Worm (Caenorhabditis elegans) whole organism, L4 larva: Measurements from ENCODE around the gene lgc-8.
A peak's percentile ranks its signal among the peaks of the same experiment; 100 is the strongest.

Experiments
- D1046.2 ChIP-seq: fragments of 200-800 bp; sonication (Bioruptor generic); IDR thresholded peaks from 2 replicates; pipeline ENCODE4 v1.3.6; 2022; ENCODE audit warnings: missing genetic modification characterization, missing compliant biosample characterization
- F26F4.8 ChIP-seq: fragments of 200-800 bp; sonication (Bioruptor generic); conservative IDR thresholded peaks from 2 replicates; pipeline ENCODE4 v1.3.6; 2022; ENCODE audit warnings: missing genetic modification characterization, missing compliant biosample characterization
- T20F7.1 ChIP-seq: fragments of 200-800 bp; sonication (Bioruptor generic); optimal IDR thresholded peaks from 2 replicates; lab custom pipeline; 2018; ENCODE audit warnings: mild to moderate bottlenecking, missing genetic modification characterization, missing compliant biosample characterization
- T26A8.4 ChIP-seq: fragments of 200-800 bp; sonication (Bioruptor generic); IDR thresholded peaks from 2 replicates; pipeline ENCODE4 v1.3.6; 2022; ENCODE audit warnings: missing genetic modification characterization, missing compliant biosample characterization
- Y105C5A.15 ChIP-seq: fragments of 200-800 bp; sonication (Bioruptor generic); IDR thresholded peaks from 2 replicates; pipeline ENCODE4 v1.3.6; 2022; ENCODE audit warnings: missing genetic modification characterization, missing compliant biosample characterization
- aha-1 ChIP-seq: fragments of 150-350 bp; peaks from one replicate; lab custom pipeline; 2014; ENCODE audit warnings: missing biosample characterization, missing genetic modification characterization
- aly-2 ChIP-seq: sonication (generic microtip); optimal IDR thresholded peaks from 2 replicates; lab custom pipeline; 2018; ENCODE audit warnings: missing biosample characterization, missing genetic modification characterization
- ctbp-1 ChIP-seq: fragments of 200-800 bp; sonication (Bioruptor generic); IDR thresholded peaks from 2 replicates; pipeline ENCODE4 v1.3.6; 2022; ENCODE audit warnings: missing genetic modification reagents, missing genetic modification characterization, missing compliant biosample characterization
- daf-16 ChIP-seq, 3 experiments: sonication (generic microtip); optimal IDR thresholded peaks; 2 replicates each; lab custom pipeline; 2016 to 2017; ENCODE audit warnings: missing genetic modification characterization in 3 of 3, missing genetic modification reagents in 3 of 3, mild to moderate bottlenecking in 2 of 3, missing compliant biosample characterization in 2 of 3, missing biosample characterization in 1 of 3, moderate library complexity in 1 of 3
- dmd-6 ChIP-seq: fragments of 200-800 bp; sonication (Bioruptor generic); IDR thresholded peaks from 2 replicates; pipeline ENCODE4 v1.3.6; 2022; ENCODE audit warnings: missing genetic modification reagents, missing genetic modification characterization, missing compliant biosample characterization
- dmd-8 ChIP-seq: fragments of 200-800 bp; sonication (Bioruptor generic); IDR thresholded peaks from 2 replicates; pipeline ENCODE4 v1.3.6; 2022; ENCODE audit warnings: missing genetic modification characterization, missing compliant biosample characterization
- dpl-1 ChIP-seq: fragments of 150-350 bp; optimal IDR thresholded peaks from 2 replicates; lab custom pipeline; 2014; ENCODE audit warnings: missing biosample characterization, missing genetic modification reagents, missing genetic modification characterization
- gei-8 ChIP-seq: fragments of 200-800 bp; sonication (Bioruptor generic); optimal IDR thresholded peaks from 2 replicates; lab custom pipeline; 2018; ENCODE audit warnings: mild to moderate bottlenecking, missing genetic modification characterization, missing compliant biosample characterization
- hlh-30 ChIP-seq: sonication (generic microtip); optimal IDR thresholded peaks from 2 replicates; lab custom pipeline; 2017; ENCODE audit warnings: antibody characterized with exemption, mild to moderate bottlenecking, missing genetic modification characterization, missing compliant biosample characterization; ENCODE audit not compliant: insufficient read depth
- hmg-1.1 ChIP-seq: fragments of 200-800 bp; sonication (Bioruptor generic); IDR thresholded peaks from 2 replicates; pipeline ENCODE4 v1.3.6; 2022; ENCODE audit warnings: missing genetic modification reagents, missing genetic modification characterization, missing compliant biosample characterization
- lin-13 ChIP-seq: fragments of 150-350 bp; optimal IDR thresholded peaks from 2 replicates; lab custom pipeline; 2014; ENCODE audit warnings: missing biosample characterization, missing genetic modification reagents, missing genetic modification characterization
- lin-15B ChIP-seq: fragments of 150-350 bp; sonication (generic microtip); optimal IDR thresholded peaks from 3 replicates; lab custom pipeline; 2014; ENCODE audit warnings: missing biosample characterization, missing genetic modification characterization
- lin-29 ChIP-seq: fragments of 200-800 bp; sonication (Bioruptor generic); IDR thresholded peaks from 2 replicates; pipeline ENCODE4 v1.3.6; 2022; ENCODE audit warnings: missing genetic modification reagents, missing genetic modification characterization, missing compliant biosample characterization
- lin-38 ChIP-seq: fragments of 200-800 bp; sonication (Bioruptor generic); IDR thresholded peaks from 2 replicates; pipeline ENCODE4 v1.3.6; 2022; ENCODE audit warnings: missing genetic modification reagents, missing genetic modification characterization, missing compliant biosample characterization
- mxl-2 ChIP-seq: fragments of 200-800 bp; sonication (Bioruptor generic); conservative IDR thresholded peaks from 2 replicates; pipeline ENCODE4 v1.3.6; 2022; ENCODE audit warnings: missing genetic modification reagents, missing genetic modification characterization, missing compliant biosample characterization
- nhr-10 ChIP-seq: fragments of 150-350 bp; optimal IDR thresholded peaks from 2 replicates; lab custom pipeline; 2014; ENCODE audit warnings: missing biosample characterization, missing genetic modification characterization
- nhr-11 ChIP-seq: fragments of 150-350 bp; optimal IDR thresholded peaks from 2 replicates; lab custom pipeline; 2014; ENCODE audit warnings: missing biosample characterization, missing genetic modification characterization
- nhr-41 ChIP-seq: fragments of 200-800 bp; sonication (Bioruptor generic); IDR thresholded peaks from 2 replicates; pipeline ENCODE4 v1.3.6; 2022; ENCODE audit warnings: missing genetic modification reagents, missing genetic modification characterization, missing compliant biosample characterization
- nhr-48 ChIP-seq: sonication (generic microtip); optimal IDR thresholded peaks from 2 replicates; lab custom pipeline; 2016; ENCODE audit warnings: mild to moderate bottlenecking, missing genetic modification characterization, missing compliant biosample characterization
- nhr-77 ChIP-seq: fragments of 150-350 bp; optimal IDR thresholded peaks from 2 replicates; lab custom pipeline; 2014; ENCODE audit warnings: missing biosample characterization, missing genetic modification characterization
- skn-1 ChIP-seq: fragments of 150-350 bp; optimal IDR thresholded peaks from 2 replicates; lab custom pipeline; 2014; ENCODE audit warnings: missing biosample characterization, missing genetic modification characterization
- snpc-1.2 ChIP-seq: fragments of 200-800 bp; sonication (Bioruptor generic); IDR thresholded peaks from 2 replicates; pipeline ENCODE4 v1.3.6; 2022; ENCODE audit warnings: missing genetic modification reagents, missing genetic modification characterization, missing compliant biosample characterization
- unc-130 ChIP-seq: sonication (generic microtip); optimal IDR thresholded peaks from 2 replicates; lab custom pipeline; 2016; ENCODE audit warnings: missing genetic modification reagents, missing genetic modification characterization, missing compliant biosample characterization
- unc-39 ChIP-seq: sonication (generic microtip); optimal IDR thresholded peaks from 2 replicates; lab custom pipeline; 2017; ENCODE audit warnings: missing biosample characterization, missing genetic modification characterization

Gene lgc-8

DNA sequence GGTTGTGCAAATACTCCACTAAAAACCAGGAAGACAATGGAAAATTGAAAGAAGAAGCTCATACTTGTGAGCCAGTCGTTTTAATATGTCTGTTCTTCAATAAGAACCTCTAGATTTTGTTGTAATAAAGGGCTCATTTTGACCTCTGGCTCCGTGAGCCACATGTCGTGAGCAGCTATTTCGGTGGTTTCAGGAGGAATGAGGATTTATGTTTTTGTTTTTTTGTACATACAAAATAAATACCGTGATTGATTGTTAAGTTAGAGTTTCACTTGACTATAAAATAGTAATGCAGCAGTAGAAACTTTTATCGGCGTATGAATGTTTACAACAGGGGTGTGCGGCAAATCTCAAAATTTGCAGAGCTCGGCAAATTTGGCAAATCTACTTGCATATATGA, 11.4 kb upstream of the lgc-8 start, which contains the start of gene Y57G11C.40:
Gene Y57G11C.40 (minus strand): TSS at position 101 of the 400 bp plus-strand sequence.
- TF ChIP-seq aha-1 (tag; lab: Kevin White, UChicago), result peak; percentile 37
- TF ChIP-seq skn-1 (tag; lab: Kevin White, UChicago), result no peak

DNA sequence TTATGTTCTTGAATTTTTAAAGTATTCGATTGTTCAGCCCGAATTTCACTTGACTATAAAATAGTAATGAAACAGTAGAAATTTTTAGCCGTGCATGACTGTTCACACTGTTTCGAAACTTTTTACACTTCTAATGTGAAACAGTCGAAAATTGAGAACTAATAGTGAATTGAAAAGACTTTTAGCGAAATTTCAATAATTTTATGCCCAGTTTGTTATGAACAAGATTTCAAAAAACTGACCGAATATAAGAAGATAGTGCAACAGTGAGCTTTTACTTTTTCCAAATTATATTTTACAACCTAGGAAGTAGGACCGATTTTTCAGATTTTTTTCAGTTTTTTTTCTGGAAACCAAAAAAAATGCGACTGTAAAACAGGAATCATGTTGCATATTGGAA, 10.6 kb upstream of the lgc-8 start:
- TF ChIP-seq snpc-1.2 (GFP tag; lab: Robert Waterston, UW) (peak; percentile 65), Y105C5A.15 (GFP tag; lab: Robert Waterston, UW) (no peak)

DNA sequence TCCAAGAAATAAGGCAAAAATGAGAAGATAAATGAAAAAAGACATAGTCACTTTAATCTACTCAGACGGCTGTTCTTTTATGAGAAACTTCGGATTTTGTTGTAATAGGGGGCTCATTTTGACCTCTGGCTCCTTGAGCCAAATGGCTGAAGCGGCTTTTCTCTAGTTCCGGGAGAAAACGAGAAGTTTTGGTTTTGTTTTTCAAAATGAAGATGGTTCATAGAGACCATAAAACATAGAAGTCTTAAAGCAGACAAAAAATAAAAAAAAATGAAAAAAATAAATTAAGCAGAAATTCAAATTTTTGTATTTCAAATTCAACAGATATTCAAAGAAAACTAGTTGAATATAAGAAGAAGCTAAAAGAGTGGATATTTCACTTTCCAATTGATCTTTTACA, 9.3 kb upstream of the lgc-8 start, which contains the start of gene Y57G11C.41:
Gene Y57G11C.41 (minus strand): TSS at position 101 of the 400 bp plus-strand sequence.
- TF ChIP-seq mxl-2 (GFP tag; lab: Robert Waterston, UW), result no peak

DNA sequence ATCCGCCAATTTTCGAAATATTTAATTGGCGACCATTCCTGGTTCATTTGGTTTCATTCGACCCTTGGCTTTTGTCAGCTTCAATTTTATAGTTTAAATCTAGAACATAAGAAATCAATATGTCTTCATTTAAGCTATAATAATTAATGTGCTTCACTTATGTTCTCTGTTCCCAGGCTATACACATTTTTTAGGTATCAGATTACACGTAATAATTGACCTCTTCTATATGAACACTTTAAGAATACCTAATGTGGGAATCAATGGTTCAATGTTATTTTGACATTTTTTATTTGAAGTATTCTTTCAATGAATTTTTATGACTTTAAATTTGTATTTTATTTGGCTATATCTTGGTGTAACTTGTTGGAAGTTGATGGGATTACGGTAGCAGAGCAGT, 6.3 kb upstream of the lgc-8 start, which contains the start of gene lgc-7:
Gene lgc-7 (plus strand): TSS at position 301 of the 400 bp plus-strand sequence.
- TF ChIP-seq lin-15B (tag; lab: Kevin White, UChicago) (no peak), D1046.2 (GFP tag; lab: Robert Waterston, UW) (no peak), ctbp-1 (no peak), nhr-10 (no peak), dpl-1 (no peak), unc-130 (GFP tag; lab: Kevin White, UChicago) (no peak)

DNA sequence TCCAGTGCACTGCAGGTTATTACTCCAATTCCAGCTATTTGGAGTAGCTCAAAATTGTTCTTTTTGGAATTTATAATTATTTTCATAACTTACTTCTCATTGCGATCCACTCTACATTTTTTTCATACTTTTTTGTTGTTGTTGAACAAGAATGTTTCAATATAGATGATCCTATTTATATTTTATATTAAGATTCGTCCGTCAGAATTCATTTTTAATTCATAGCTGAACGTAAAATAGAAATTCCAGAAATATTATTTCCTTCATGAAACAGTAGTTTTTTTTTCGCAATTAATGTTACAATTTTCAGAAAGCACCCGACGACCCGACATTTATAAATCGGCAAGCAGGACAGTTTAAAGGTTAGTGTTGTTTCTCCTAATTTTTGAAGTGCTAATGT, 12.6 kb downstream of the lgc-8 start, which contains the start of gene Y57G11C.42:
Gene Y57G11C.42 (plus strand): TSS at position 301 of the 400 bp plus-strand sequence.
- TF ChIP-seq dmd-6 (GFP tag; lab: Robert Waterston, UW), result no peak
- no peak for TF ChIP-seq daf-16 (GFP tag; optimal IDR thresholded peaks at IDR 0.05; lab: Kevin White, UChicago)
- TF ChIP-seq daf-16 (tag; optimal IDR thresholded peaks at IDR 0.05; lab: Kevin White, UChicago), result no peak
- no peak for TF ChIP-seq nhr-77
- no peak for TF ChIP-seq unc-39 (tag; lab: Kevin White, UChicago)
- no peak for TF ChIP-seq dmd-8
- no peak for TF ChIP-seq lin-29 (GFP tag; lab: Robert Waterston, UW)
- TF ChIP-seq lin-13, result no peak
- TF ChIP-seq nhr-10, result no peak
- no peak for TF ChIP-seq T26A8.4 (GFP tag; lab: Robert Waterston, UW)
- TF ChIP-seq nhr-48, result no peak
- TF ChIP-seq aly-2 (tag; lab: Kevin White, UChicago), result no peak
- no peak for TF ChIP-seq F26F4.8
- no peak for TF ChIP-seq snpc-1.2 (GFP tag; lab: Robert Waterston, UW)
- no peak for TF ChIP-seq nhr-41
- TF ChIP-seq T20F7.1, result no peak
- TF ChIP-seq gei-8 (GFP tag; lab: Kevin White, UChicago), result no peak
- no peak for TF ChIP-seq skn-1 (tag; lab: Kevin White, UChicago)
- TF ChIP-seq nhr-11 (tag; lab: Kevin White, UChicago), result no peak

DNA sequence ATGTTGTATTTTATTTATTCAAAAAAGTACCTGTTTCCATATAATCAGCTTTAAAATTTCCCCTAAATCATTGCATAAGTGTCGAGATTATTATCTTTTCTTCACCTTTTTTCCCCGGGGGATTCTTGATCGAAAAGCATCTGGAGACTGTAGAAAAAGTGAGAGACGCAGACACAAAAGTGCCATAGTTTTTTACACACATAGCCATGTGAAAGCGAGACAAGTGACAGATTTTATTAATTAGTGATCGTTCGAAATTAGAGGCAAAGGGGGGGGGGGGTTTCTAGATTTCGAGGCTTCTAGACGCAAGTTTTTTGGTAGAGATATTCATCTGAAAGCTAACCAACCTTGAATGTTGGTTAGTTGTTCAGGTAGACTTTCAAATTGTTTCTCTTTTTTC, 13.7 kb downstream of the lgc-8 start:
- TF ChIP-seq hlh-30 (tag; lab: Kevin White, UChicago), result peak; percentile 0
- no peak for TF ChIP-seq mxl-2 (GFP tag; lab: Robert Waterston, UW)

DNA sequence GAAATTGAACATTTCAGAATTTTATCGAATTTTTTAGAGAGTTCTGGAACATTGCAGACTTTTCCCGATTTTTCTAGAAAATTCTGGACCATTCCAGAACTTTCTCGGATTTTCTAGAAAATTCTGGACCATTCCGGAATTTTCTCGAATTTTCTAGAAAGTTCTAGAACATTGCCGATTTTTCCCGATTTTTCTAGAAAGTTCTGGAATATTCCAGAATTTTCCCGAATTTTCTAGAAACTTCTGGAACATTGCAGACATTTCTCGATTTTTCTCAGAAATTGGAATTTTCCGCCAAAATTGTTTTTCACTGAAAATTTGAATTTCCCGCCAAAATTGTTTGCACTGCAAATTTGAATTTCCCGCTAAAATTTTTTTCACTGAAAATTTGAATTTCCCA, 24.6 kb downstream of the lgc-8 start:
- TF ChIP-seq hmg-1.1 (GFP tag; lab: Robert Waterston, UW) (0 out of 2 replicates have a peak, but pooled peaks have one; percentile 32), snpc-1.2 (GFP tag; lab: Robert Waterston, UW) (0 out of 2 replicates have a peak, but pooled peaks have one; percentile 11), lin-38 (GFP tag; lab: Robert Waterston, UW) (peak; percentile 37)
